Worm (Caenorhabditis elegans): ENCODE data around the gene F26F4.12.

Gene F26F4.12

DNA sequence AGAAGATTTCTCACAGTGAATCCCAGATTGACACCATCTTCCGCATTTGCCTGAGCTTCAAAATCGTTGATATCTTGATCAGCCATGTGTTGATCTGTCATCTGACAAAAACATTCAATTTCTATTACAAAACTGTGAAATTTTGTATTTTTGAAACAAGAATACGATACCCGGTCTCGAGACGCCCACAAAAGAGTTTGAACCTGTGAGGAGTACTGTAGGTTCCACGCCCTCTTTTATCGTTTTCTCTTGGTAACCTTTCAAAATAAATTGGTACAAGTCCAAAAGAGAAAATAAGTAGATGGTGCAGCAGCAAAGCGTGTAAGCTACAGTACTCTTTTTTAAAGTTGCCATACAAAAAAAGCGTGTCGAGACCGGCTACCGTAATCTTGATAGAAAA is at the start of gene F26F4.12:
Gene F26F4.12 (minus strand): TSS at position 101 of the 400 bp plus-strand sequence.
- TF ChIP-seq him-1 (tag; optimal IDR thresholded peaks at IDR 0.05) (no peak), dao-5 (tag; optimal IDR thresholded peaks at IDR 0.05) (no peak), W03F9.2 (tag; optimal IDR thresholded peaks at IDR 0.05) (no peak)

- TF ChIP-seq dao-5 (tag; optimal IDR thresholded peaks at IDR 0.05) (no peak), him-1 (tag; optimal IDR thresholded peaks at IDR 0.05) (no peak), W03F9.2 (tag; optimal IDR thresholded peaks at IDR 0.05) (no peak)
Measured at ce11 chrIII:4956566-4956965, 46.7 kb upstream of the F26F4.12 start, which contains the start of gene C26E6.1. C26E6.1 (plus strand) TSS chrIII:4956866.

DNA sequence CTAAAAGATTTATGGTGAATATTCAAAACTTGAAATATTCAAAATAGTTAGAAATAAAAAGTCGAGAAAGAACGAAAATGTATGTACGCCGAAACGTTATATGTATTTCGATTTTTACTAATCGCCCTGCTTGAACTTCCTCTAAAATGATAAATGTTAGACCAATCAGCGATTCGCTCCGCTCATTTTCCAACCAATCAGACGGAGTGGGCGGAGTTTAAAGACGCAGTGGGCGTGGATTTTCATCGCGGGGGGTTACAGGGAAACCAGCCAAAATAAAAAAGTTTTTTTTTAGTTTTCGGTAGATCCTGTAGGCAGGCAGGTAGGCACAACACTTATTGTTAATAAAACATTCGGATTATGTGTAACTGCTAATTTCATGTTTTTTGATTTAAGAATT is 43.1 kb upstream of the F26F4.12 start:
- no peak for TF ChIP-seq him-1 (tag; optimal IDR thresholded peaks at IDR 0.05)
- no peak for TF ChIP-seq dao-5 (tag; optimal IDR thresholded peaks at IDR 0.05)
- TF ChIP-seq W03F9.2 (tag; optimal IDR thresholded peaks at IDR 0.05), result no peak

ce11 chrIII:4951824-4952223 is 42.0 kb upstream of the F26F4.12 start, which contains the start of gene flh-2:
flh-2 (plus strand) TSS chrIII:4952124.
- TF ChIP-seq W03F9.2 (tag; optimal IDR thresholded peaks at IDR 0.05) (no peak), him-1 (tag; optimal IDR thresholded peaks at IDR 0.05) (no peak), dao-5 (tag; optimal IDR thresholded peaks at IDR 0.05) (no peak)

ce11 chrIII:4951210-4951609 is 41.4 kb upstream of the F26F4.12 start:
- TF ChIP-seq W03F9.2 (tag; optimal IDR thresholded peaks at IDR 0.05), result no peak
- no peak for TF ChIP-seq dao-5 (tag; optimal IDR thresholded peaks at IDR 0.05)
- TF ChIP-seq him-1 (tag; optimal IDR thresholded peaks at IDR 0.05), result no peak

DNA sequence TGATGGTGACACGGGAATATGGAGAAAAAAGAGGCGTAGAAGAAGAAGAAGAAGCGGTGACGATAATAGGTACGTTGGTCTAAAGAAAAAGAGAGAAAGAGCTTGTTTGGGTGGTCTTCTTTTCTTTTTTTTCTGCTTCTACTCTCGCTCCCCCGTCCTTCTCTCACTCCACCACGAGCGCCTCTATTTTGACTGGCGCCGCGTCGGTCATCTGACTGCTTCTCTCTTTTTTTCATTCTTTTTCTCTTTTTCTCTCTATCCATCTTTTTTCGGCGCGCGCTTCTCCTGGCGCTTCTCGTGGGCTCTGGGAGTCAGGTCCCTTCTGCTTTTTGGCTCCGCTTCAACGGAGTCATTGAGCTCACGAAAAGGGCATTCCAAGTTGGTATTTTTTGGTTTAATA is 40.5 kb upstream of the F26F4.12 start:
- TF ChIP-seq him-1 (tag; optimal IDR thresholded peaks at IDR 0.05), result peak; percentile 27
- no peak for TF ChIP-seq dao-5 (tag; optimal IDR thresholded peaks at IDR 0.05)

DNA sequence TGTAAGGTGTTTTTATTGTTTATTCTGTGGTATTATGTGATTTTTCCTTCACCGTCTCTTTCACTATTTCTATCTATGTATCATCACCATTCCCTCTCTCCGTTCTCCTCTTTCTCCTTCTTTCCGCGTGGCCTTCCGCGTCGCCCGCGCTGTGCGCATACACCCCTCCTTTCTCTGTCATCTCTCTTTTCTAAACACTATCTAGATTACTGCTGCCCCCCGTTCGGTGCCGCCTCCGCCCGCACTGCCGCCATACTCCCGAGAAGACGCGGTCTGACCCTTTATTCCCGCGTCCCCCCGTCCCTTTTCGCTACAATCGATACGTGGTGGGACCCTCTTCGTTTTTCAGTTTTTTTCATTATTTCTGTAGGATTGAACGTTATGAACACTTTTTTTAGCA is 38.8 kb upstream of the F26F4.12 start:
- no peak for TF ChIP-seq dao-5 (tag; optimal IDR thresholded peaks at IDR 0.05)
- no peak for TF ChIP-seq him-1 (tag; optimal IDR thresholded peaks at IDR 0.05)
- no peak for TF ChIP-seq W03F9.2 (tag; optimal IDR thresholded peaks at IDR 0.05)

DNA sequence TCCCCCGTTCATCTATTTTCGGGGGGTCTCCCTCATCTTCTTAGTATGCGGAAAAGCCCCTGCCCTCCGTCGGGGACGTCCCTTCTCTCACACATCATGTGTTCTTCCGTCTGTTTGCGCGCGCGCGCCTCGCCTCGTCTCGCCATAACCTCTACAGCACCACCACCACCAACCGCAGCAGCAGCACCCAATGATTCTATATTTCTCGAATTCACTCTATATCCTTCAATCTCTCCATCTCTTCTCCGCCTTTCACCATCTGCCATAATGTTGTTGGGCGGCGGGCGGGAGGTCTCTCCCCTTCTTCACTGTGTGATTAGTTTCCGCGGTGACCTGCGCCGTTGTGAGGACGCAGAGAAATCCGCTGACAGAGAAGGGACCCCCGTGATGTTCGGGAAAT is 37.5 kb upstream of the F26F4.12 start:
- TF ChIP-seq him-1 (tag; optimal IDR thresholded peaks at IDR 0.05), result no peak
- TF ChIP-seq W03F9.2 (tag; optimal IDR thresholded peaks at IDR 0.05), result no peak
- no peak for TF ChIP-seq dao-5 (tag; optimal IDR thresholded peaks at IDR 0.05)

DNA sequence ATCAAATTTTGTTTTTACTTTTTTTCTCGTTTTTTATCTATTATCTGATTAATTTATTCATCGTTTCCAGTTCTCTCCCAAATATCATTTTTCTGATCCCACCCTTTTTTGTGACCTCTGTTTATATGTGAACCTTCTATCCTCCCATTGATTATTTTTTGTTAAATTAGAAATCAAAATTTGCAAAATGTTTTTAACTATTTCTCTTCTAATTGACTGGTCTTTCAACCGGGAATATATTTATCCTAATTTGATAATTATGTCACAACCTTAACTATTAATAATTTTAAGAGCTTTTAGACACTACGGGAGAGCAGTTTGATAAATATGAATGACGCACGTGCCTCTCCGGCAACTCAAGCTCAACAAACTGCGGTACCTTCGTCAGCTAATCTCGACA is 34.4 kb upstream of the F26F4.12 start, which contains the start of gene ntl-9:
Gene ntl-9 (plus strand): TSS at position 301 of the 400 bp plus-strand sequence.
- TF ChIP-seq dao-5 (tag; optimal IDR thresholded peaks at IDR 0.05), result no peak
- no peak for TF ChIP-seq him-1 (tag; optimal IDR thresholded peaks at IDR 0.05)
- TF ChIP-seq W03F9.2 (tag; optimal IDR thresholded peaks at IDR 0.05), result no peak

ce11 chrIII:4939267-4939666 is 29.4 kb upstream of the F26F4.12 start, which contains the start of gene rpb-2:
rpb-2 (plus strand) TSS chrIII:4939567.
- TF ChIP-seq W03F9.2 (tag; optimal IDR thresholded peaks at IDR 0.05) (no peak), dao-5 (tag; optimal IDR thresholded peaks at IDR 0.05) (no peak), him-1 (tag; optimal IDR thresholded peaks at IDR 0.05) (no peak)

- TF ChIP-seq him-1 (tag; optimal IDR thresholded peaks at IDR 0.05) (no peak), dao-5 (tag; optimal IDR thresholded peaks at IDR 0.05) (no peak), W03F9.2 (tag; optimal IDR thresholded peaks at IDR 0.05) (no peak)
Measured at ce11 chrIII:4937022-4937421, 27.2 kb upstream of the F26F4.12 start, which contains the start of gene fsn-1. fsn-1 (plus strand) TSS chrIII:4937322.

DNA sequence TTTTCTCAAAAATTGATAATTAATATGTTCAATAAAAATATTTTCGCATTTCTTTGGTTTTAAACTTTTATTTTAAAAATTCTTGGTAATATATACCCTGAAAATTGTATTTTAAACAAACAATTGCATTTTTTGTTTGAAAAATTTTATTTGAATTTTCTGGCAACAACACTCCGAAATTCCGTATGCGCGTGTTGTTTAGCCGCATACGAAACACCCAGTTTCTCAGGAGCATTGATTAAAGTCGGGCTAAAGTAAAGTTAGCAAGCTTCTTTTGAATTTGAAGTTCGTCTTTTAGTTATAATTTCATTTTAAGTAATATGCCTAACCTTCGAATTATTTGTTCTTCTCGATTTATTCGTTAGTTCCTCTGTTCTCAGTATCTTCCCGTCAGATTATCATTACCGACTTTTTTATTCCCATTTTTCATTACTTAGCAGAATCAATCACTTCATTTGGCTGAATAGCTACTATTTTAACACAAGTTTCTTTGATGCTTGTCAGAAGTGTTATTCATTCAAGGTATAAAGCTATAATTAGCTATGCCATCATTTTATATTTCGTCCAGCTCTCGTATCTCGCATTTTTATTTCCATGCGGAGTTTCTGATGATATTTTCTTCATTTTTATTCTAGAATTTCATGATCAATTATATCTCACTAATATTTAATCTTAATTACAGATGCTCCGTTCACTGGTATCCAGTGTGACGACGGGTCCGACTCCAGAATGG is 25.2 kb upstream of the F26F4.12 start, which contains the start of gene mrps-18C:
Gene mrps-18C (plus strand): TSS at position 683 of the 733 bp plus-strand sequence.
- TF ChIP-seq dao-5 (tag; optimal IDR thresholded peaks at IDR 0.05) (no peak), him-1 (tag; optimal IDR thresholded peaks at IDR 0.05) (no peak), W03F9.2 (tag; optimal IDR thresholded peaks at IDR 0.05) (no peak)

DNA sequence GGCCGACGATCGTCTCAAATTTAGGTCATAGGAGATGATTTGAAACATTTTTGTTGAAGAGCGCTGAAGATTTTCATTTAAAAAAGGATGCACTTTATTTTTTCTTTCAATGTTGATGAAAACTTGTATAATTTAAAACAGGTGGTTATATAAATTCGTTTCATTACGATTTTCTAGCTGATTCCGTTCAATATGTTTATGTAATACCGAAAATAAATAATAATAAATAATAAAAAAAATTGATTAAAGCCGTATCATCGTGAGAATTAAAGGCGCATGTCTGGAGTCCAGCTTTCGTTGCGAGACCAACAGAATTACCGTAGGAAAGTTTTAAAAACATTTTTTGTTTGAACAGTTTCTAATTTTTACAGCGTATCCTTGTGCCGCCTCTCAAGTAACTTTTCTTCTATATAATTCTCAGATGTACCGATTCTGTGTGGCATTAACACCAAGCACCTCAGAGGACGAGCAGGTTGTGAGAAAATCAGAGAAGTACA is 22.4 kb upstream of the F26F4.12 start, which contains the start of the genes C26E6.12 and eri-9:
Gene C26E6.12 (minus strand): TSS at position 51 of the 497 bp plus-strand sequence.
Gene eri-9 (plus strand): TSS at position 248 of the 497 bp plus-strand sequence.
- TF ChIP-seq dao-5 (tag; optimal IDR thresholded peaks at IDR 0.05), result no peak
- no peak for TF ChIP-seq W03F9.2 (tag; optimal IDR thresholded peaks at IDR 0.05)
- TF ChIP-seq him-1 (tag; optimal IDR thresholded peaks at IDR 0.05), result no peak

- TF ChIP-seq W03F9.2 (tag; optimal IDR thresholded peaks at IDR 0.05) (peak; percentile 79), him-1 (tag; optimal IDR thresholded peaks at IDR 0.05) (no peak), dao-5 (tag; optimal IDR thresholded peaks at IDR 0.05) (no peak)
Measured at ce11 chrIII:4930154-4930679, 20.4 kb upstream of the F26F4.12 start, which contains the start of gene set-2. set-2 (minus strand) TSS chrIII:4930204.
